Fruit fly (Drosophila melanogaster): ENCODE results near the gene ppk5.

ppk5 gene

dm6 chr3L:21516716-21517266 is 17.7 kb upstream of the ppk5 start (continued):
- TF ChIP-seq CG15514 (GFP tag; optimal IDR thresholded peaks at IDR 0.05): peak; percentile 31
- TF ChIP-seq row (GFP tag; IDR thresholded peaks at IDR 0.05): peak; percentile 43; the same call in 2 of the 3 replicates
- TF ChIP-seq tio (GFP tag; optimal IDR thresholded peaks at IDR 0.05): no peak
- peak; percentile 25 for TF ChIP-seq HLH54F (GFP tag; optimal IDR thresholded peaks at IDR 0.05)
- no peak for TF ChIP-seq Aef1 (GFP tag; IDR thresholded peaks at IDR 0.05)
- no peak for TF ChIP-seq slp2 (GFP tag; optimal IDR thresholded peaks at IDR 0.05)
- peak; percentile 73 for TF ChIP-seq Lhr (GFP tag; optimal IDR thresholded peaks at IDR 0.05)
- TF ChIP-seq CG12659 (GFP tag; optimal IDR thresholded peaks at IDR 0.05): peak; percentile 69
- TF ChIP-seq bsh (GFP tag; optimal IDR thresholded peaks at IDR 0.05): no peak
- no peak for TF ChIP-seq Dbx (GFP tag; IDR thresholded peaks at IDR 0.05)
- no peak for TF ChIP-seq disco-r (GFP tag; optimal IDR thresholded peaks at IDR 0.05)
- peak; percentile 40 for TF ChIP-seq CG17829 (tag; optimal IDR thresholded peaks at IDR 0.05)
- no peak for TF ChIP-seq CG4282 (GFP tag; optimal IDR thresholded peaks at IDR 0.05)
- TF ChIP-seq CG12236 (GFP tag; optimal IDR thresholded peaks at IDR 0.05): no peak
- TF ChIP-seq HLHmδ (GFP tag; optimal IDR thresholded peaks at IDR 0.05): no peak
- TF ChIP-seq zen (tag; optimal IDR thresholded peaks at IDR 0.05): peak; percentile 26
- no peak for TF ChIP-seq slbo (GFP tag; IDR thresholded peaks at IDR 0.05)
- no peak for TF ChIP-seq zfh2 (GFP tag; optimal IDR thresholded peaks at IDR 0.05)
- TF ChIP-seq CG30431 (GFP tag; optimal IDR thresholded peaks at IDR 0.05): no peak
- TF ChIP-seq CG8281 (tag; optimal IDR thresholded peaks at IDR 0.05): no peak
- no peak for TF ChIP-seq HLH4C (GFP tag; IDR thresholded peaks at IDR 0.05; ENCODE audit: partially characterized antibody)
- no peak for TF ChIP-seq Abd-B (GFP tag; optimal IDR thresholded peaks at IDR 0.05)
- no peak for TF ChIP-seq Fer2 (tag; optimal IDR thresholded peaks at IDR 0.05)
- no peak for TF ChIP-seq trh (GFP tag; optimal IDR thresholded peaks at IDR 0.05)
- TF ChIP-seq az2 (GFP tag; optimal IDR thresholded peaks at IDR 0.05): peak; percentile 27
- TF ChIP-seq tup (GFP tag; optimal IDR thresholded peaks at IDR 0.05): no peak
- TF ChIP-seq CG16863 (GFP tag; optimal IDR thresholded peaks at IDR 0.05): no peak
- no peak for TF ChIP-seq CG5180 (GFP tag; optimal IDR thresholded peaks at IDR 0.05)
- TF ChIP-seq klu (GFP tag; IDR thresholded peaks at IDR 0.05): no peak
- TF ChIP-seq CG11560 (tag; IDR thresholded peaks at IDR 0.05): no peak
- peak; percentile 39 for TF ChIP-seq Sry-δ (GFP tag; optimal IDR thresholded peaks at IDR 0.05)
- no peak for TF ChIP-seq ssp (GFP tag; IDR thresholded peaks at IDR 0.05)
- no peak for TF ChIP-seq Oaz (GFP tag; IDR thresholded peaks at IDR 0.05)
- TF ChIP-seq chn (GFP tag; optimal IDR thresholded peaks at IDR 0.05): no peak
- TF ChIP-seq maf-S (GFP tag; optimal IDR thresholded peaks at IDR 0.05): no peak
- no peak for TF ChIP-seq croc (GFP tag; conservative IDR thresholded peaks at IDR 0.05)
- no peak for TF ChIP-seq CG11085 (GFP tag; IDR thresholded peaks at IDR 0.05)
- TF ChIP-seq CG3163 (GFP tag; optimal IDR thresholded peaks at IDR 0.05): no peak
- no peak for TF ChIP-seq insv (GFP tag; optimal IDR thresholded peaks at IDR 0.05)
- no peak for TF ChIP-seq CG7271 (tag; optimal IDR thresholded peaks at IDR 0.05)
- peak; percentile 1 for TF ChIP-seq dmrt11E (tag; optimal IDR thresholded peaks at IDR 0.05)
- no peak for TF ChIP-seq CG18599 (GFP tag; optimal IDR thresholded peaks at IDR 0.05)
- no peak for TF ChIP-seq nom (GFP tag; optimal IDR thresholded peaks at IDR 0.05)
- no peak for TF ChIP-seq CG14667 (GFP tag; IDR thresholded peaks at IDR 0.05)
- no peak for TF ChIP-seq Ravus (GFP tag; IDR thresholded peaks at IDR 0.05)
- peak; percentile 36 for TF ChIP-seq CG4820 (GFP tag; optimal IDR thresholded peaks at IDR 0.05)
- TF ChIP-seq jigr1 (GFP tag; IDR thresholded peaks at IDR 0.05): no peak
- no peak for TF ChIP-seq chinmo (GFP tag; IDR thresholded peaks at IDR 0.05; ENCODE audit: partially characterized antibody)
- TF ChIP-seq CG14014 (GFP tag; IDR thresholded peaks at IDR 0.05): no peak
- no peak for TF ChIP-seq Dip2 (GFP tag; IDR thresholded peaks at IDR 0.05)
- no peak for TF ChIP-seq CG6654 (GFP tag; optimal IDR thresholded peaks at IDR 0.05)

All from whole organism, embryonic.